Worm (Caenorhabditis elegans) whole organism, midembryonic: ENCODE data around the gene Y57G11B.3.

Source experiments
- T22C8.4 ChIP-seq: fragments of 200-800 bp; sonication (Bioruptor generic); IDR thresholded peaks from 2 replicates; pipeline ENCODE4 v1.3.6; 2022; ENCODE audit warnings: missing genetic modification characterization, missing compliant biosample characterization
- cog-1 ChIP-seq: sonication (generic microtip); optimal IDR thresholded peaks from 2 replicates; lab custom pipeline; 2016; ENCODE audit warnings: missing genetic modification characterization, missing compliant biosample characterization
- flt-1 ChIP-seq: fragments of 200-800 bp; sonication (Bioruptor generic); IDR thresholded peaks from 2 replicates; pipeline ENCODE4 v1.3.6; 2022; ENCODE audit warnings: missing genetic modification characterization, missing compliant biosample characterization
- klf-2 ChIP-seq: fragments of 200-800 bp; sonication (Bioruptor generic); conservative IDR thresholded peaks from 2 replicates; pipeline ENCODE4 v1.3.6; 2022; ENCODE audit warnings: missing genetic modification reagents, missing genetic modification characterization, missing compliant biosample characterization
- med-1 ChIP-seq: sonication (generic microtip); optimal IDR thresholded peaks from 2 replicates; lab custom pipeline; 2017; ENCODE audit warnings: missing genetic modification characterization, mild to moderate bottlenecking, missing compliant biosample characterization, antibody characterized with exemption, missing genetic modification reagents; ENCODE audit not compliant: insufficient read depth
- ref-1 ChIP-seq: fragments of 200-800 bp; sonication (Bioruptor generic); conservative IDR thresholded peaks from 2 replicates; pipeline ENCODE4 v1.3.6; 2022; ENCODE audit warnings: missing genetic modification reagents, missing genetic modification characterization, missing compliant biosample characterization
- tab-1 ChIP-seq: fragments of 200-800 bp; sonication (Bioruptor generic); IDR thresholded peaks from 2 replicates; pipeline ENCODE4 v1.3.6; 2022; ENCODE audit warnings: missing genetic modification characterization, missing compliant biosample characterization
- ztf-23 ChIP-seq: fragments of 200-800 bp; sonication (Bioruptor generic); IDR thresholded peaks from 2 replicates; pipeline ENCODE4 v1.3.6; 2022; ENCODE audit warnings: missing genetic modification reagents, missing genetic modification characterization, missing compliant biosample characterization
- ztf-29 ChIP-seq: fragments of 200-800 bp; sonication (Bioruptor generic); IDR thresholded peaks from 2 replicates; pipeline ENCODE4 v1.3.6; 2022; ENCODE audit warnings: missing genetic modification reagents, missing genetic modification characterization, missing compliant biosample characterization

The Y57G11B.3 gene

ce11 chrIV:14574282-14574869 lies at the start of gene Y57G11B.3, which contains the start of gene Y57G11B.5:
TSS of gene Y57G11B.3 (minus strand) at chrIV:14574382.
TSS of gene Y57G11B.5 (plus strand) at chrIV:14574819.
- no peak for TF ChIP-seq klf-2 (GFP tag; lab: Robert Waterston, UW)
- TF ChIP-seq ref-1 (GFP tag; lab: Robert Waterston, UW), result no peak
- no peak for TF ChIP-seq flt-1 (GFP tag; lab: Robert Waterston, UW)
- TF ChIP-seq ztf-23 (GFP tag; lab: Robert Waterston, UW), result no peak
- TF ChIP-seq ztf-29, result no peak
- TF ChIP-seq tab-1, result no peak
- TF ChIP-seq cog-1 (tag; lab: Kevin White, UChicago), result no peak
- no peak for TF ChIP-seq med-1 (GFP tag; lab: Kevin White, UChicago)
- no peak for TF ChIP-seq T22C8.4

ce11 chrIV:14622109-14622508 lies 47.9 kb upstream of the Y57G11B.3 start:
- TF ChIP-seq med-1 (GFP tag; lab: Kevin White, UChicago), result no peak
- no peak for TF ChIP-seq ztf-29
- 0 out of 2 replicates have a peak, but pooled peaks have one; percentile 27 for TF ChIP-seq flt-1 (GFP tag; lab: Robert Waterston, UW)

- no peak for TF ChIP-seq ztf-23 (GFP tag; lab: Robert Waterston, UW)
- no peak for TF ChIP-seq ref-1 (GFP tag; lab: Robert Waterston, UW)
- no peak for TF ChIP-seq cog-1 (tag; lab: Kevin White, UChicago)
- no peak for TF ChIP-seq ztf-29
- TF ChIP-seq klf-2 (GFP tag; lab: Robert Waterston, UW), result no peak
- TF ChIP-seq T22C8.4, result no peak
Measured at ce11 chrIV:14621117-14621516, 46.9 kb upstream of the Y57G11B.3 start.

ce11 chrIV:14620543-14620942 lies 46.4 kb upstream of the Y57G11B.3 start:
- TF ChIP-seq flt-1 (GFP tag; lab: Robert Waterston, UW), result no peak
- no peak for TF ChIP-seq cog-1 (tag; lab: Kevin White, UChicago)
- TF ChIP-seq tab-1, result no peak
- TF ChIP-seq klf-2 (GFP tag; lab: Robert Waterston, UW), result no peak
- TF ChIP-seq T22C8.4, result no peak
- no peak for TF ChIP-seq ztf-29
- no peak for TF ChIP-seq ztf-23 (GFP tag; lab: Robert Waterston, UW)
- no peak for TF ChIP-seq ref-1 (GFP tag; lab: Robert Waterston, UW)
- no peak for TF ChIP-seq med-1 (GFP tag; lab: Kevin White, UChicago)

ce11 chrIV:14620042-14620441 lies 45.9 kb upstream of the Y57G11B.3 start:
- TF ChIP-seq flt-1 (GFP tag; lab: Robert Waterston, UW) (no peak), tab-1 (no peak), klf-2 (GFP tag; lab: Robert Waterston, UW) (no peak), ztf-29 (no peak), med-1 (GFP tag; lab: Kevin White, UChicago) (no peak), ref-1 (GFP tag; lab: Robert Waterston, UW) (no peak), T22C8.4 (no peak), ztf-23 (GFP tag; lab: Robert Waterston, UW) (no peak), cog-1 (tag; lab: Kevin White, UChicago) (no peak)

- TF ChIP-seq med-1 (GFP tag; lab: Kevin White, UChicago), result no peak
- TF ChIP-seq flt-1 (GFP tag; lab: Robert Waterston, UW), result no peak
- no peak for TF ChIP-seq T22C8.4
- TF ChIP-seq ztf-23 (GFP tag; lab: Robert Waterston, UW), result no peak
- no peak for TF ChIP-seq klf-2 (GFP tag; lab: Robert Waterston, UW)
- no peak for TF ChIP-seq ztf-29
- no peak for TF ChIP-seq tab-1
Measured at ce11 chrIV:14618551-14618950, 44.4 kb upstream of the Y57G11B.3 start.

ce11 chrIV:14617985-14618384 lies 43.8 kb upstream of the Y57G11B.3 start:
- TF ChIP-seq klf-2 (GFP tag; lab: Robert Waterston, UW), result no peak
- TF ChIP-seq T22C8.4, result no peak
- TF ChIP-seq ztf-23 (GFP tag; lab: Robert Waterston, UW), result no peak
- no peak for TF ChIP-seq cog-1 (tag; lab: Kevin White, UChicago)
- TF ChIP-seq med-1 (GFP tag; lab: Kevin White, UChicago), result no peak
- TF ChIP-seq ref-1 (GFP tag; lab: Robert Waterston, UW), result no peak
- no peak for TF ChIP-seq flt-1 (GFP tag; lab: Robert Waterston, UW)

ce11 chrIV:14617498-14617897 lies 43.3 kb upstream of the Y57G11B.3 start:
- no peak for TF ChIP-seq med-1 (GFP tag; lab: Kevin White, UChicago)
- TF ChIP-seq klf-2 (GFP tag; lab: Robert Waterston, UW), result no peak
- no peak for TF ChIP-seq ztf-29
- no peak for TF ChIP-seq tab-1
- TF ChIP-seq ref-1 (GFP tag; lab: Robert Waterston, UW), result no peak

ce11 chrIV:14617059-14617458 lies 42.9 kb upstream of the Y57G11B.3 start:
- no peak for TF ChIP-seq ref-1 (GFP tag; lab: Robert Waterston, UW)
- TF ChIP-seq cog-1 (tag; lab: Kevin White, UChicago), result no peak
- no peak for TF ChIP-seq klf-2 (GFP tag; lab: Robert Waterston, UW)
- no peak for TF ChIP-seq flt-1 (GFP tag; lab: Robert Waterston, UW)
- TF ChIP-seq ztf-29, result no peak
- TF ChIP-seq ztf-23 (GFP tag; lab: Robert Waterston, UW), result no peak
- no peak for TF ChIP-seq T22C8.4
- no peak for TF ChIP-seq med-1 (GFP tag; lab: Kevin White, UChicago)
- no peak for TF ChIP-seq tab-1

- TF ChIP-seq ref-1 (GFP tag; lab: Robert Waterston, UW) (no peak), T22C8.4 (no peak), klf-2 (GFP tag; lab: Robert Waterston, UW) (no peak), ztf-23 (GFP tag; lab: Robert Waterston, UW) (no peak), tab-1 (no peak), flt-1 (GFP tag; lab: Robert Waterston, UW) (no peak)
Measured at ce11 chrIV:14616303-14616702, 42.1 kb upstream of the Y57G11B.3 start, which contains the start of gene dmd-6. TSS of gene dmd-6 (plus strand) at chrIV:14616603.
